Fruit fly (Drosophila melanogaster): Measurements from ENCODE around the gene CG11444.

CG11444 gene

dm6 chrX:4589951-4590771, 36.0 kb upstream of the CG11444 start (continued):
- TF ChIP-seq CG17361 (GFP tag; IDR thresholded peaks at IDR 0.05) (peak; percentile 77), CG6791 (GFP tag; IDR thresholded peaks at IDR 0.05; ENCODE audit: partially characterized antibody) (no peak), CG2199 (GFP tag; IDR thresholded peaks at IDR 0.05) (peak; percentile 73; the same call in 1 of the 3 replicates), CG3065 (GFP tag; optimal IDR thresholded peaks at IDR 0.05) (peak; percentile 60), CG7786 (GFP tag; optimal IDR thresholded peaks at IDR 0.05) (peak; percentile 50), fd3F (GFP tag; optimal IDR thresholded peaks at IDR 0.05) (peak; percentile 49), Vsx1 (GFP tag; optimal IDR thresholded peaks at IDR 0.05) (peak; percentile 15), ewg (GFP tag; optimal IDR thresholded peaks at IDR 0.05) (peak; percentile 90), Trl (optimal IDR thresholded peaks at IDR 0.05) (peak; percentile 11 to 18), Trl (GFP tag; optimal IDR thresholded peaks at IDR 0.05) (peak; percentile 49), CG4820 (GFP tag; optimal IDR thresholded peaks at IDR 0.05) (peak; percentile 87), Doc3 (GFP tag; IDR thresholded peaks at IDR 0.05; ENCODE audit: partially characterized antibody) (no peak), lab (GFP tag; optimal IDR thresholded peaks at IDR 0.05) (peak; percentile 88), sd (tag; optimal IDR thresholded peaks at IDR 0.05) (peak; percentile 8), Hr51 (GFP tag; optimal IDR thresholded peaks at IDR 0.05) (peak in 1 of 2 experiments; percentile 64), Adf1 (GFP tag; IDR thresholded peaks at IDR 0.05) (peak; percentile 75), Nf-YB (GFP tag; optimal IDR thresholded peaks at IDR 0.05) (peak; percentile 96), jigr1 (GFP tag; IDR thresholded peaks at IDR 0.05) (peak; percentile 84; the same call in 2 of the 3 replicates), schlank (tag; optimal IDR thresholded peaks at IDR 0.05) (peak; percentile 56), trh (GFP tag; optimal IDR thresholded peaks at IDR 0.05) (peak; percentile 39), NC2α (GFP tag; optimal IDR thresholded peaks at IDR 0.05) (no peak), CG5953 (GFP tag; IDR thresholded peaks at IDR 0.05) (peak; percentile 88), CG1233 (GFP tag; optimal IDR thresholded peaks at IDR 0.05) (peak; percentile 71), CG31224 (GFP tag; IDR thresholded peaks at IDR 0.05) (peak; percentile 80), al (GFP tag; IDR thresholded peaks at IDR 0.05) (peak; percentile 68), Sry-β (GFP tag; optimal IDR thresholded peaks at IDR 0.05) (no peak), CG4617 (GFP tag; optimal IDR thresholded peaks at IDR 0.05; ENCODE audit: borderline replicate concordance) (peak; percentile 36), Poxn (GFP tag; IDR thresholded peaks at IDR 0.05) (no peak), ERR (GFP tag; optimal IDR thresholded peaks at IDR 0.05) (peak; percentile 21), dimm (GFP tag; IDR thresholded peaks at IDR 0.05) (peak; percentile 66; the same call in 1 of the 2 replicates), Atf-2 (GFP tag; optimal IDR thresholded peaks at IDR 0.05) (no peak), CG30020 (tag; optimal IDR thresholded peaks at IDR 0.05) (no peak), vvl (GFP tag; IDR thresholded peaks at IDR 0.05) (peak; percentile 96), NFAT (GFP tag; IDR thresholded peaks at IDR 0.05) (peak; percentile 84), hbn (GFP tag; IDR thresholded peaks at IDR 0.05; ENCODE audit: partially characterized antibody) (no peak), crp (GFP tag; optimal IDR thresholded peaks at IDR 0.05) (peak in 1 of 2 experiments; percentile 49), pita (GFP tag; optimal IDR thresholded peaks at IDR 0.05) (no peak), otp (GFP tag; IDR thresholded peaks at IDR 0.05) (peak; percentile 95), Eip74EF (GFP tag; optimal IDR thresholded peaks at IDR 0.05) (no peak), Sry-δ (GFP tag; optimal IDR thresholded peaks at IDR 0.05) (no peak), esg (GFP tag; conservative IDR thresholded peaks at IDR 0.05) (peak; percentile 83), croc (GFP tag; conservative IDR thresholded peaks at IDR 0.05) (peak; percentile 89), D19A (tag; optimal IDR thresholded peaks at IDR 0.05) (peak; percentile 56), CG32767 (GFP tag; IDR thresholded peaks at IDR 0.05) (peak; percentile 92), Fer3 (tag; optimal IDR thresholded peaks at IDR 0.05) (peak; percentile 70), CG4328 (GFP tag; optimal IDR thresholded peaks at IDR 0.05) (no peak), onecut (GFP tag; IDR thresholded peaks at IDR 0.05) (peak; percentile 81), CG2889 (GFP tag; IDR thresholded peaks at IDR 0.05) (peak; percentile 87), HLH54F (GFP tag; optimal IDR thresholded peaks at IDR 0.05) (peak; percentile 12)

Measured in whole organism, embryonic.